Worm (Caenorhabditis elegans): ENCODE results near the gene vamp-7.
A peak's percentile ranks its signal among the peaks of the same experiment; 100 is the strongest.

vamp-7 gene

ce11 chrIV:2601988-2602861 is 5.6 kb upstream of the vamp-7 start (continued):
- peak; percentile 81 for TF ChIP-seq nfya-1 (tag; optimal IDR thresholded peaks at IDR 0.05)
- peak; percentile 100 for TF ChIP-seq hlh-30 (tag; optimal IDR thresholded peaks at IDR 0.05; ENCODE audit: insufficient read depth)
- TF ChIP-seq ceh-18 (tag; optimal IDR thresholded peaks at IDR 0.05), result peak; percentile 80
- TF ChIP-seq unc-55 (GFP tag; optimal IDR thresholded peaks at IDR 0.05), result peak; percentile 95
- TF ChIP-seq nhr-232 (tag; optimal IDR thresholded peaks at IDR 0.05), result no peak
- TF ChIP-seq tbx-2 (tag; optimal IDR thresholded peaks at IDR 0.05), result peak; percentile 68
- TF ChIP-seq pha-2 (tag; optimal IDR thresholded peaks at IDR 0.05), result peak; percentile 17
- peak; percentile 43 for TF ChIP-seq ceh-34 (tag; optimal IDR thresholded peaks at IDR 0.05)
- TF ChIP-seq zip-5 (tag; optimal IDR thresholded peaks at IDR 0.05), result no peak
- TF ChIP-seq ceh-31 (tag; optimal IDR thresholded peaks at IDR 0.05), result peak; percentile 70
- no peak for TF ChIP-seq syd-9 (tag; optimal IDR thresholded peaks at IDR 0.05)
- peak; percentile 31 for TF ChIP-seq sdc-2 (tag; optimal IDR thresholded peaks at IDR 0.05)
- TF ChIP-seq ets-4 (tag; optimal IDR thresholded peaks at IDR 0.05), result peak; percentile 43
- no peak for TF ChIP-seq Y22D7AL.16 (tag; optimal IDR thresholded peaks at IDR 0.05)
- TF ChIP-seq hlh-15 (tag; optimal IDR thresholded peaks at IDR 0.05), result no peak
- no peak for TF ChIP-seq ceh-9 (tag; optimal IDR thresholded peaks at IDR 0.05)
- TF ChIP-seq gmeb-2 (tag; optimal IDR thresholded peaks at IDR 0.05), result no peak
- no peak for TF ChIP-seq ceh-24 (tag; optimal IDR thresholded peaks at IDR 0.05)

DNA sequence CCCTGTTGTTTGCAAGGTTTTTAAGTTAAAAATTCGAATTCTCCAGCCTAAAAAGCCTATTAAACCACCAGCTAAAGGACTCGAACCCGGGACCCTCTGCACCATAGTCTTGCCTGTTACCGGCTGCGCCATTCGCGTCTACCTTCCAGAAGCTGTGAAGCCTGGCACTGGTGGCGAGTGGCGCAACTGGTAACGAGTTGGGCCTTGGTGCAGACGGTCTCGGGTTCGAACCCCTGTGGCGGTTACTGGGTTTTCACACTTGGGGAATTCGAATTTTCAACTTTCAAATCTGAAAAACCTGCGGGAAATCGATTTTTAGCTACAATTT is 5.0 kb upstream of the vamp-7 start:
- TF ChIP-seq sdc-2 (tag; optimal IDR thresholded peaks at IDR 0.05) (no peak), ceh-48 (tag; optimal IDR thresholded peaks at IDR 0.05) (no peak), zip-5 (tag; optimal IDR thresholded peaks at IDR 0.05) (no peak), hlh-6 (tag; optimal IDR thresholded peaks at IDR 0.05) (no peak), pqm-1 (tag; optimal IDR thresholded peaks at IDR 0.05) (no peak), Y22D7AL.16 (tag; optimal IDR thresholded peaks at IDR 0.05) (no peak), lin-11 (tag; optimal IDR thresholded peaks at IDR 0.05) (no peak), che-1 (tag; optimal IDR thresholded peaks at IDR 0.05) (no peak), tbx-7 (tag; optimal IDR thresholded peaks at IDR 0.05) (no peak), odd-2 (tag; optimal IDR thresholded peaks at IDR 0.05) (no peak), ceh-24 (tag; optimal IDR thresholded peaks at IDR 0.05) (no peak), ref-2 (tag; optimal IDR thresholded peaks at IDR 0.05) (no peak), K09A11.1 (tag; optimal IDR thresholded peaks at IDR 0.05; ENCODE audit: insufficient read depth) (no peak), fkh-10 (GFP tag; optimal IDR thresholded peaks at IDR 0.05) (no peak)

ce11 chrIV:2603556-2604021 is 4.3 kb upstream of the vamp-7 start:
- TF ChIP-seq tbx-2 (tag; optimal IDR thresholded peaks at IDR 0.05), result peak; percentile 12
- TF ChIP-seq hlh-30 (tag; optimal IDR thresholded peaks at IDR 0.05; ENCODE audit: insufficient read depth), result peak; percentile 87
- TF ChIP-seq hlh-13 (GFP tag; optimal IDR thresholded peaks at IDR 0.05), result peak; percentile 0
- TF ChIP-seq K09A11.1 (tag; optimal IDR thresholded peaks at IDR 0.05; ENCODE audit: insufficient read depth), result no peak
- TF ChIP-seq ceh-31 (tag; optimal IDR thresholded peaks at IDR 0.05), result peak; percentile 0

- TF ChIP-seq unc-86 (tag; optimal IDR thresholded peaks at IDR 0.05) (no peak), ets-4 (tag; optimal IDR thresholded peaks at IDR 0.05) (no peak), pha-4 (tag; optimal IDR thresholded peaks at IDR 0.05) (no peak), zip-5 (tag; optimal IDR thresholded peaks at IDR 0.05) (no peak), fax-1 (tag; optimal IDR thresholded peaks at IDR 0.05) (no peak), sox-2 (GFP tag; IDR thresholded peaks at IDR 0.05) (no peak), odd-2 (tag; optimal IDR thresholded peaks at IDR 0.05) (no peak), nhr-232 (tag; optimal IDR thresholded peaks at IDR 0.05) (no peak), ceh-6 (GFP tag; optimal IDR thresholded peaks at IDR 0.05) (no peak), fkh-10 (GFP tag; optimal IDR thresholded peaks at IDR 0.05) (no peak), ceh-22 (tag; optimal IDR thresholded peaks at IDR 0.05) (no peak), hlh-30 (tag; optimal IDR thresholded peaks at IDR 0.05; ENCODE audit: insufficient read depth) (no peak), ztf-16 (tag; optimal IDR thresholded peaks at IDR 0.05) (no peak), dmd-4 (tag; optimal IDR thresholded peaks at IDR 0.05; ENCODE audit: borderline replicate concordance) (no peak), C08G9.2 (tag; optimal IDR thresholded peaks at IDR 0.05) (no peak)
Measured at ce11 chrIV:2606572-2606971, 1.3 kb upstream of the vamp-7 start.

Measured in whole organism, late embryonic.